Fruit fly (Drosophila melanogaster) whole organism, embryonic: ENCODE measurements around the gene Nup160.

Experiments used
- B-H2 ChIP-seq: fragments of 200-800 bp; sonication (Bioruptor generic); optimal IDR thresholded peaks from 2 replicates; lab custom pipeline; 2018; ENCODE audit warnings: missing biosample characterization, mild to moderate bottlenecking, missing genetic modification characterization
- Bdp1 ChIP-seq: fragments of 200-800 bp; sonication (Bioruptor generic); optimal IDR thresholded peaks from 3 replicates; lab custom pipeline; 2016; ENCODE audit warnings: missing biosample characterization, missing genetic modification characterization
- Blimp-1 ChIP-seq: fragments of 200-800 bp; sonication (Bioruptor generic); optimal IDR thresholded peaks from 3 replicates; lab custom pipeline; 2018; ENCODE audit warnings: missing biosample characterization, missing genetic modification characterization, mild to moderate bottlenecking, moderate library complexity, missing genetic modification reagents
- CG10267 ChIP-seq: fragments of 200-800 bp; sonication (Bioruptor generic); optimal IDR thresholded peaks from 2 replicates; lab custom pipeline; 2018; ENCODE audit warnings: missing biosample characterization, mild to moderate bottlenecking, missing genetic modification characterization, moderate library complexity
- CG13296 ChIP-seq: fragments of 200-800 bp; sonication (Bioruptor generic); optimal IDR thresholded peaks from 3 replicates; lab custom pipeline; 2018; ENCODE audit warnings: missing biosample characterization, mild to moderate bottlenecking, missing genetic modification characterization
- CG14667 ChIP-seq: fragments of 200-800 bp; sonication (Bioruptor generic); IDR thresholded peaks from 2 replicates; pipeline ENCODE4 v1.3.6; 2022; ENCODE audit warnings: missing biosample characterization, missing genetic modification characterization
- CG17186 ChIP-seq: fragments of 200-800 bp; sonication (Bioruptor generic); optimal IDR thresholded peaks from 3 replicates; lab custom pipeline; 2017; ENCODE audit warnings: missing biosample characterization, missing genetic modification reagents, missing genetic modification characterization
- CG18619 ChIP-seq: fragments of 200-800 bp; sonication (Bioruptor generic); optimal IDR thresholded peaks from 3 replicates; lab custom pipeline; 2017; ENCODE audit warnings: missing biosample characterization, mild to moderate bottlenecking, missing genetic modification characterization
- CG2129 ChIP-seq: fragments of 200-800 bp; sonication (Bioruptor generic); IDR thresholded peaks from 2 replicates; pipeline ENCODE4 v1.3.6; 2022; ENCODE audit warnings: missing biosample characterization, missing genetic modification characterization; ENCODE audit not compliant: partially characterized antibody
- CG2875 ChIP-seq: fragments of 200-800 bp; sonication (Bioruptor generic); optimal IDR thresholded peaks from 2 replicates; lab custom pipeline; 2017; ENCODE audit warnings: missing biosample characterization, mild to moderate bottlenecking, missing genetic modification characterization, missing genetic modification reagents
- CG30403 ChIP-seq: fragments of 200-800 bp; sonication (Bioruptor generic); optimal IDR thresholded peaks from 3 replicates; lab custom pipeline; 2016; ENCODE audit warnings: missing biosample characterization, missing genetic modification characterization
- CG34224 ChIP-seq: fragments of 200-800 bp; sonication (Bioruptor generic); IDR thresholded peaks from 3 replicates; pipeline ENCODE4 v1.3.6; 2022; ENCODE audit warnings: missing biosample characterization, missing genetic modification characterization; ENCODE audit not compliant: partially characterized antibody
- CG4424 ChIP-seq: fragments of 200-800 bp; sonication (Bioruptor generic); optimal IDR thresholded peaks from 3 replicates; lab custom pipeline; 2016; ENCODE audit warnings: missing biosample characterization, missing genetic modification characterization
- CG7556 ChIP-seq: fragments of 200-800 bp; sonication (Bioruptor generic); optimal IDR thresholded peaks from 2 replicates; lab custom pipeline; 2017; ENCODE audit warnings: missing biosample characterization, mild to moderate bottlenecking, missing genetic modification characterization
- CG7963 ChIP-seq: fragments of 200-800 bp; sonication (Bioruptor generic); IDR thresholded peaks from 3 replicates; pipeline ENCODE4 v1.3.6; 2022; ENCODE audit warnings: missing biosample characterization, missing genetic modification characterization; ENCODE audit not compliant: partially characterized antibody
- CG9609 ChIP-seq: fragments of 200-800 bp; sonication (Bioruptor generic); optimal IDR thresholded peaks from 3 replicates; lab custom pipeline; 2016; ENCODE audit warnings: missing biosample characterization, missing genetic modification characterization
- D ChIP-seq, 2 experiments: fragments of 200-800 bp in 1 of 2; fragments of >200 bp in 1 of 2; sonication (Bioruptor generic) in 1 of 2; optimal IDR thresholded peaks; 2 replicates in 1 of 2; 3 replicates in 1 of 2; lab custom pipeline; 2017; ENCODE audit warnings: mild to moderate bottlenecking in 1 of 2, missing biosample characterization in 1 of 2, missing genetic modification characterization in 1 of 2, missing genetic modification reagents in 1 of 2
- Doc3 ChIP-seq: fragments of 200-800 bp; sonication (Bioruptor generic); IDR thresholded peaks from 3 replicates; pipeline ENCODE4 v1.3.6; 2022; ENCODE audit warnings: missing biosample characterization, missing genetic modification characterization; ENCODE audit not compliant: partially characterized antibody
- Dref ChIP-seq: fragments of 200-800 bp; sonication (Bioruptor generic); IDR thresholded peaks from 2 replicates; pipeline ENCODE4 v1.3.6; 2022; ENCODE audit warnings: missing biosample characterization, missing genetic modification characterization
- Ets97D ChIP-seq: fragments of 200-800 bp; sonication (Bioruptor generic); optimal IDR thresholded peaks from 3 replicates; lab custom pipeline; 2016; ENCODE audit warnings: missing biosample characterization, missing genetic modification characterization
- Myb ChIP-seq: fragments of 200-800 bp; sonication (Bioruptor generic); optimal IDR thresholded peaks from 2 replicates; lab custom pipeline; 2016; ENCODE audit warnings: missing biosample characterization, missing genetic modification characterization
- NFAT ChIP-seq: fragments of 200-800 bp; sonication (Bioruptor generic); IDR thresholded peaks from 2 replicates; pipeline ENCODE4 v1.3.6; 2022; ENCODE audit warnings: missing biosample characterization, missing genetic modification characterization
- Sry-β ChIP-seq: fragments of 200-800 bp; sonication (Bioruptor generic); optimal IDR thresholded peaks from 2 replicates; lab custom pipeline; 2018; ENCODE audit warnings: missing biosample characterization, mild to moderate bottlenecking, missing genetic modification characterization, moderate library complexity
- bbx ChIP-seq: fragments of 200-800 bp; sonication (Bioruptor generic); IDR thresholded peaks from 2 replicates; pipeline ENCODE4 v1.3.6; 2022; ENCODE audit warnings: missing biosample characterization, missing genetic modification characterization; ENCODE audit not compliant: partially characterized antibody
- cg ChIP-seq: fragments of 200-800 bp; sonication (Bioruptor generic); optimal IDR thresholded peaks from 3 replicates; lab custom pipeline; 2019; ENCODE audit warnings: missing biosample characterization, mild to moderate bottlenecking, missing genetic modification characterization, moderate library complexity
- emc ChIP-seq: fragments of 200-800 bp; sonication (Bioruptor generic); optimal IDR thresholded peaks from 2 replicates; lab custom pipeline; 2016; ENCODE audit warnings: missing biosample characterization, missing genetic modification characterization
- eyg ChIP-seq: fragments of 200-800 bp; sonication (Bioruptor generic); optimal IDR thresholded peaks from 3 replicates; lab custom pipeline; 2016; ENCODE audit warnings: missing biosample characterization, missing genetic modification characterization
- gfzf ChIP-seq: fragments of 200-800 bp; sonication (Bioruptor generic); optimal IDR thresholded peaks from 2 replicates; lab custom pipeline; 2016; ENCODE audit warnings: missing biosample characterization, mild to moderate bottlenecking, missing genetic modification characterization, moderate library complexity
- hb ChIP-seq: fragments of 200-800 bp; sonication (Bioruptor generic); IDR thresholded peaks from 3 replicates; pipeline ENCODE4 v1.3.6; 2022; ENCODE audit warnings: missing biosample characterization, missing genetic modification characterization; ENCODE audit not compliant: partially characterized antibody
- hbn ChIP-seq: fragments of 200-800 bp; sonication (Bioruptor generic); IDR thresholded peaks from 2 replicates; pipeline ENCODE4 v1.3.6; 2022; ENCODE audit warnings: missing biosample characterization, missing genetic modification characterization; ENCODE audit not compliant: partially characterized antibody
- jigr1 ChIP-seq: fragments of 200-800 bp; sonication (Bioruptor generic); IDR thresholded peaks from 3 replicates; pipeline ENCODE4 v1.3.6; 2022; ENCODE audit warnings: missing biosample characterization, missing genetic modification characterization
- jumu ChIP-seq: fragments of 200-800 bp; sonication (Bioruptor generic); optimal IDR thresholded peaks from 3 replicates; lab custom pipeline; 2016; ENCODE audit warnings: missing biosample characterization, missing genetic modification characterization
- ken ChIP-seq: fragments of 200-800 bp; sonication (Bioruptor generic); IDR thresholded peaks from 3 replicates; pipeline ENCODE4 v1.3.6; 2022; ENCODE audit warnings: missing biosample characterization, missing genetic modification characterization
- klu ChIP-seq: fragments of 200-800 bp; sonication (Bioruptor generic); IDR thresholded peaks from 2 replicates; pipeline ENCODE4 v1.3.6; 2022; ENCODE audit warnings: missing biosample characterization, missing genetic modification characterization
- lola ChIP-seq, 3 experiments: fragments of >200 bp in 2 of 3; fragments of 200-800 bp in 1 of 3; sonication (Bioruptor generic) in 1 of 3; optimal IDR thresholded peaks; 2 replicates each; lab custom pipeline; 2017 to 2019; ENCODE audit warnings: missing biosample characterization in 3 of 3, missing genetic modification characterization in 3 of 3, mild to moderate bottlenecking in 1 of 3, moderate library complexity in 1 of 3
- nerfin-1 ChIP-seq: fragments of 200-800 bp; sonication (Bioruptor generic); optimal IDR thresholded peaks from 3 replicates; lab custom pipeline; 2019; ENCODE audit warnings: missing biosample characterization, mild to moderate bottlenecking, missing genetic modification characterization, moderate library complexity
- psq ChIP-seq: fragments of 200-800 bp; sonication (Bioruptor generic); optimal IDR thresholded peaks from 2 replicates; lab custom pipeline; 2017; ENCODE audit warnings: missing biosample characterization, missing genetic modification characterization
- row ChIP-seq: fragments of 200-800 bp; sonication (Bioruptor generic); IDR thresholded peaks from 3 replicates; pipeline ENCODE4 v1.3.6; 2022; ENCODE audit warnings: missing biosample characterization, missing genetic modification characterization
- sima ChIP-seq: fragments of 200-800 bp; sonication (Bioruptor generic); optimal IDR thresholded peaks from 2 replicates; lab custom pipeline; 2016; ENCODE audit warnings: missing biosample characterization, missing genetic modification characterization
- stc ChIP-seq: fragments of 200-800 bp; sonication (Bioruptor generic); IDR thresholded peaks from 2 replicates; pipeline ENCODE4 v1.3.6; 2022; ENCODE audit warnings: missing biosample characterization, missing genetic modification characterization
- unc-4 ChIP-seq: fragments of 200-800 bp; sonication (Bioruptor generic); IDR thresholded peaks from 2 replicates; pipeline ENCODE4 v1.3.6; 2022; ENCODE audit warnings: missing biosample characterization, missing genetic modification characterization; ENCODE audit not compliant: partially characterized antibody
- wek ChIP-seq: fragments of 200-800 bp; sonication (Bioruptor generic); optimal IDR thresholded peaks from 3 replicates; lab custom pipeline; 2018; ENCODE audit warnings: missing biosample characterization, mild to moderate bottlenecking, missing genetic modification characterization, moderate library complexity

Gene Nup160

dm6 chr2L:11130151-11131008, 6.8 kb downstream of the Nup160 start, which contains the start of the genes RfC38 and CG4751 (continued):
- TF ChIP-seq Blimp-1 (GFP tag; lab: Kevin White, UChicago) (no peak), Bdp1 (no peak), hb (peak; percentile 64; the same call in 1 of the 3 replicates), CG10267 (tag; lab: Kevin White, UChicago) (peak; percentile 56), emc (GFP tag; lab: Kevin White, UChicago) (no peak), bbx (GFP tag; lab: Robert Waterston, UW) (peak; percentile 73), cg (GFP tag; lab: Kevin White, UChicago) (no peak), CG30403 (GFP tag; lab: Kevin White, UChicago) (peak; percentile 2), Dref (GFP tag; lab: Robert Waterston, UW) (peak; percentile 75), CG7963 (GFP tag; lab: Robert Waterston, UW) (0 out of 3 replicates have a peak, but pooled peaks have one; percentile 35), ken (GFP tag; lab: Robert Waterston, UW) (no peak), Myb (peak; percentile 50), Ets97D (GFP tag; lab: Kevin White, UChicago) (peak; percentile 50), unc-4 (GFP tag; lab: Robert Waterston, UW) (peak; percentile 68), CG9609 (GFP tag; lab: Kevin White, UChicago) (no peak), CG2875 (GFP tag; lab: Kevin White, UChicago) (no peak), CG4424 (GFP tag; lab: Kevin White, UChicago) (peak; percentile 15), jigr1 (GFP tag; lab: Robert Waterston, UW) (no peak), eyg (GFP tag; lab: Kevin White, UChicago) (no peak), sima (GFP tag; lab: Kevin White, UChicago) (no peak), Doc3 (peak; percentile 73), NFAT (GFP tag; lab: Robert Waterston, UW) (no peak), lola (GFP tag; optimal IDR thresholded peaks at IDR 0.05; lab: Kevin White, UChicago) (peak in 1 of 3 experiments; percentile 0), Sry-β (GFP tag; lab: Kevin White, UChicago) (peak; percentile 5), CG17186 (peak; percentile 31), wek (no peak), gfzf (GFP tag; lab: Kevin White, UChicago) (peak; percentile 89), CG14667 (GFP tag; lab: Robert Waterston, UW) (no peak), D (optimal IDR thresholded peaks at IDR 0.05; lab: Kevin White, UChicago) (no peak), D (GFP tag; optimal IDR thresholded peaks at IDR 0.05; lab: Kevin White, UChicago) (no peak), B-H2 (GFP tag; lab: Kevin White, UChicago) (no peak), hbn (GFP tag; lab: Robert Waterston, UW) (peak; percentile 53), CG18619 (GFP tag; lab: Kevin White, UChicago) (no peak), row (peak; percentile 54; the same call in 2 of the 3 replicates), CG34224 (peak; percentile 65; the same call in 2 of the 3 replicates), jumu (GFP tag; lab: Kevin White, UChicago) (no peak), nerfin-1 (peak; percentile 39), klu (GFP tag; lab: Robert Waterston, UW) (no peak), stc (GFP tag; lab: Robert Waterston, UW) (no peak), CG2129 (GFP tag; lab: Robert Waterston, UW) (peak; percentile 39; the same call in 1 of the 2 replicates), CG13296 (no peak), psq (no peak), CG7556 (GFP tag; lab: Kevin White, UChicago) (no peak)
